Worm (Caenorhabditis elegans) whole organism, late embryonic: ENCODE data around the gene srh-59.

Experiments used
- K02D7.2 ChIP-seq: sonication (generic microtip); optimal IDR thresholded peaks from 2 replicates; lab custom pipeline; 2017; ENCODE audit warnings: mild to moderate bottlenecking, missing genetic modification characterization, missing compliant biosample characterization
- ceh-48 ChIP-seq: sonication (generic microtip); optimal IDR thresholded peaks from 2 replicates; lab custom pipeline; 2016; ENCODE audit warnings: missing genetic modification characterization, inconsistent platforms, missing compliant biosample characterization
- ets-4 ChIP-seq: sonication (generic microtip); optimal IDR thresholded peaks from 2 replicates; lab custom pipeline; 2016; ENCODE audit warnings: missing genetic modification characterization, missing compliant biosample characterization
- hlh-30 ChIP-seq: sonication (generic microtip); optimal IDR thresholded peaks from 2 replicates; lab custom pipeline; 2017; ENCODE audit warnings: antibody characterized with exemption, missing genetic modification characterization, missing compliant biosample characterization; ENCODE audit not compliant: insufficient read depth
- lim-6 ChIP-seq: sonication (generic microtip); optimal IDR thresholded peaks from 2 replicates; lab custom pipeline; 2016; ENCODE audit warnings: missing genetic modification characterization, missing compliant biosample characterization
- odd-2 ChIP-seq: sonication (generic microtip); optimal IDR thresholded peaks from 2 replicates; lab custom pipeline; 2017; ENCODE audit warnings: antibody characterized with exemption, mild to moderate bottlenecking, missing genetic modification characterization, missing compliant biosample characterization
- pha-4 ChIP-seq: fragments of 150-350 bp; optimal IDR thresholded peaks from 2 replicates; lab custom pipeline; 2018; ENCODE audit warnings: missing biosample characterization, missing genetic modification reagents, missing genetic modification characterization
- tbx-7 ChIP-seq: sonication (generic microtip); optimal IDR thresholded peaks from 2 replicates; lab custom pipeline; 2016; ENCODE audit warnings: missing genotype, missing genetic modification characterization, missing compliant biosample characterization
- unc-86 ChIP-seq: sonication (generic microtip); optimal IDR thresholded peaks from 2 replicates; lab custom pipeline; 2016; ENCODE audit warnings: missing genetic modification characterization, missing compliant biosample characterization

- TF ChIP-seq lim-6 (tag; lab: Kevin White, UChicago) (no peak), ceh-48 (tag; lab: Kevin White, UChicago) (no peak), pha-4 (tag; lab: Kevin White, UChicago) (no peak), ets-4 (tag; lab: Kevin White, UChicago) (no peak), hlh-30 (tag; lab: Kevin White, UChicago) (no peak), odd-2 (tag; lab: Kevin White, UChicago) (no peak), unc-86 (tag; lab: Kevin White, UChicago) (no peak), tbx-7 (tag; lab: Kevin White, UChicago) (no peak), K02D7.2 (tag; lab: Kevin White, UChicago) (no peak)
Observed at ce11 chrII:3573255-3573654, 8.6 kb upstream of the srh-59 start, which contains the start of gene clec-130.
